Fruit fly (Drosophila melanogaster): Measurements from ENCODE around the gene CG15482.

CG15482 gene

dm6 chr2L:13227242-13227641 lies 15.6 kb upstream of the CG15482 start, which contains the start of gene CG16813:
Gene CG16813 (plus strand): TSS chr2L:13227529.
- no peak for TF ChIP-seq Mnt (GFP tag; optimal IDR thresholded peaks at IDR 0.05)
- TF ChIP-seq Clk (GFP tag; optimal IDR thresholded peaks at IDR 0.05), result no peak
- TF ChIP-seq CG5204 (GFP tag; optimal IDR thresholded peaks at IDR 0.05), result no peak
- TF ChIP-seq CG7101 (tag; optimal IDR thresholded peaks at IDR 0.05), result no peak

dm6 chr2L:13225225-13225840 lies 13.7 kb upstream of the CG15482 start, which contains the start of gene CG15480:
Gene CG15480 (minus strand): TSS chr2L:13225275.
- no peak for TF ChIP-seq CG33017 (tag; optimal IDR thresholded peaks at IDR 0.05)
- TF ChIP-seq Crg-1 (GFP tag; optimal IDR thresholded peaks at IDR 0.05), result no peak
- TF ChIP-seq cnc (optimal IDR thresholded peaks at IDR 0.05), result no peak
- no peak for TF ChIP-seq CG12768 (GFP tag; optimal IDR thresholded peaks at IDR 0.05)
- TF ChIP-seq CG14711 (tag; optimal IDR thresholded peaks at IDR 0.05), result no peak
- TF ChIP-seq ovo (GFP tag; optimal IDR thresholded peaks at IDR 0.05), result no peak
- no peak for TF ChIP-seq CG1620 (GFP tag; optimal IDR thresholded peaks at IDR 0.05)
- no peak for TF ChIP-seq toe (GFP tag; optimal IDR thresholded peaks at IDR 0.05)
- TF ChIP-seq CG7045 (GFP tag; optimal IDR thresholded peaks at IDR 0.05), result no peak
- no peak for TF ChIP-seq cic (GFP tag; optimal IDR thresholded peaks at IDR 0.05)
- TF ChIP-seq tj (GFP tag; optimal IDR thresholded peaks at IDR 0.05), result no peak
- TF ChIP-seq kay (GFP tag; ENCODE audit: borderline replicate concordance), result no peak
- TF ChIP-seq Clk (GFP tag; optimal IDR thresholded peaks at IDR 0.05), result no peak
- TF ChIP-seq CG5204 (GFP tag; optimal IDR thresholded peaks at IDR 0.05), result no peak
- no peak for TF ChIP-seq pad (GFP tag; optimal IDR thresholded peaks at IDR 0.05)
- no peak for TF ChIP-seq Mnt (GFP tag; optimal IDR thresholded peaks at IDR 0.05)
- no peak for TF ChIP-seq CG11617 (GFP tag; optimal IDR thresholded peaks at IDR 0.05)
- no peak for TF ChIP-seq bab1 (GFP tag; optimal IDR thresholded peaks at IDR 0.05)

- TF ChIP-seq toe (GFP tag; optimal IDR thresholded peaks at IDR 0.05) (no peak), CG14711 (tag; optimal IDR thresholded peaks at IDR 0.05) (peak; percentile 95), cic (GFP tag; optimal IDR thresholded peaks at IDR 0.05) (no peak), kay (GFP tag; ENCODE audit: borderline replicate concordance) (peak; percentile 93), CG1620 (GFP tag; optimal IDR thresholded peaks at IDR 0.05) (peak; percentile 77), tj (GFP tag; optimal IDR thresholded peaks at IDR 0.05) (peak; percentile 29), Clk (GFP tag; optimal IDR thresholded peaks at IDR 0.05) (peak; percentile 19), cnc (optimal IDR thresholded peaks at IDR 0.05) (no peak), Hr96 (GFP tag; optimal IDR thresholded peaks at IDR 0.05) (peak; percentile 44), CG12768 (GFP tag; optimal IDR thresholded peaks at IDR 0.05) (peak; percentile 40), Crg-1 (GFP tag; optimal IDR thresholded peaks at IDR 0.05) (peak; percentile 59), ovo (GFP tag; optimal IDR thresholded peaks at IDR 0.05) (peak; percentile 30), CG5204 (GFP tag; optimal IDR thresholded peaks at IDR 0.05) (no peak), CG7101 (tag; optimal IDR thresholded peaks at IDR 0.05) (peak; percentile 85), Mnt (GFP tag; optimal IDR thresholded peaks at IDR 0.05) (peak; percentile 90), pad (GFP tag; optimal IDR thresholded peaks at IDR 0.05) (peak; percentile 63), CG33017 (tag; optimal IDR thresholded peaks at IDR 0.05) (peak; percentile 81), CG11617 (GFP tag; optimal IDR thresholded peaks at IDR 0.05) (peak; percentile 52), bab1 (GFP tag; optimal IDR thresholded peaks at IDR 0.05) (peak; percentile 74), CG7045 (GFP tag; optimal IDR thresholded peaks at IDR 0.05) (peak; percentile 59)
These were observed 10.6 kb upstream of the CG15482 start, which contains the start of the genes Ski6 and CG16812 for dm6 chr2L:13222225-13222648. Gene Ski6 (minus strand): TSS chr2L:13222429. Gene CG16812 (plus strand): TSS chr2L:13222587.

DNA sequence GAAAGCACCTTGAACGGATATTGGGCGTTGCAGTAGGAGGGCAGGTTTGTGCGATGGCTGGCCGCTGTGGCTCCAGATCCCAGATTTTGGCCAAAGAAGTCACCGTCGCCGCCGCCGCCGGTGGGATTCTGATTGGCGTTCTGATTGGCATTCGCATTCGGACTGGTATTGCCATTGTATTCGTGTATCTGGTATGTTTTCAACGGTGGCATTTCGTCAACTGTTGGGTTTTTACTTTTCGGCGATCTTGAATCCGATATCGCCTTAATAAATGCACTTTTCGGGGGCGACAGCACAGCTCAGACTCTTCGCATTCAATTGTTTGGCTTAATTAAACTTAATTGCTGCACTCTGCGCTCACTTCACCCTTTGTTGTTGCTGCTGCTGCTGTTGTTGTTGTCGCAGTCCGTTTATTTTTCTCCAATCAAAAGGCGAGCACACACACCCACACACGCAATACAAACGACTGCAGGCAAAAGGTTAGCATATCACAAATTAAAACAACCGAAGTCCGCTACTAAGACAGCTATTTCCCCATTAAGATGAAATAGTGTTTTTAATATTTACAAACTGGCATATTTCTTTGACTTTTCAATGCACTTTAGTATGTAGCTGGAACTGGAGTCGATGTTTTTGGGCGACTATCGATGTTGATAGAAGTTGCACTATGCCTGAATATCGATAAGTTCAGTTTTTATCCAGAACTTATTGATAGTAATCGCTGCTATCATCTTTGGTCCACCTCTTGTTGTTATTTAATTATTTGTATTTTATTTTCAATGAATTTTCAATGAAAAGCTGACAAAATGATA lies 7.9 kb upstream of the CG15482 start, which contains the start of the genes CG9426 and mRF1:
Gene CG9426, minus strand, starts transcription at position 643 of the 812 bp plus-strand sequence.
Gene mRF1, plus strand, starts transcription at position 699 of the 812 bp plus-strand sequence.
- peak; percentile 24 for TF ChIP-seq pad (GFP tag; optimal IDR thresholded peaks at IDR 0.05)
- peak; percentile 30 for TF ChIP-seq CG7101 (tag; optimal IDR thresholded peaks at IDR 0.05)
- peak; percentile 48 for TF ChIP-seq bab1 (GFP tag; optimal IDR thresholded peaks at IDR 0.05)
- no peak for TF ChIP-seq Hr96 (GFP tag; optimal IDR thresholded peaks at IDR 0.05)
- TF ChIP-seq CG1620 (GFP tag; optimal IDR thresholded peaks at IDR 0.05), result peak; percentile 13
- TF ChIP-seq CG5204 (GFP tag; optimal IDR thresholded peaks at IDR 0.05), result no peak
- TF ChIP-seq Clk (GFP tag; optimal IDR thresholded peaks at IDR 0.05), result no peak
- TF ChIP-seq CG11617 (GFP tag; optimal IDR thresholded peaks at IDR 0.05), result peak; percentile 1
- no peak for TF ChIP-seq kay (GFP tag; ENCODE audit: borderline replicate concordance)
- TF ChIP-seq CG33017 (tag; optimal IDR thresholded peaks at IDR 0.05), result peak; percentile 28
- TF ChIP-seq CG12768 (GFP tag; optimal IDR thresholded peaks at IDR 0.05), result peak; percentile 18
- TF ChIP-seq Mnt (GFP tag; optimal IDR thresholded peaks at IDR 0.05), result peak; percentile 54
- peak; percentile 56 for TF ChIP-seq CG14711 (tag; optimal IDR thresholded peaks at IDR 0.05)

dm6 chr2L:13215640-13216129 lies 4.1 kb upstream of the CG15482 start:
- TF ChIP-seq Mnt (GFP tag; optimal IDR thresholded peaks at IDR 0.05) (peak; percentile 40), pad (GFP tag; optimal IDR thresholded peaks at IDR 0.05) (peak; percentile 44), CG1620 (GFP tag; optimal IDR thresholded peaks at IDR 0.05) (peak; percentile 61), cic (GFP tag; optimal IDR thresholded peaks at IDR 0.05) (peak; percentile 44), tj (GFP tag; optimal IDR thresholded peaks at IDR 0.05) (peak; percentile 71), CG7101 (tag; optimal IDR thresholded peaks at IDR 0.05) (peak; percentile 49), CG12768 (GFP tag; optimal IDR thresholded peaks at IDR 0.05) (peak; percentile 55), kay (GFP tag; ENCODE audit: borderline replicate concordance) (peak; percentile 98), bab1 (GFP tag; optimal IDR thresholded peaks at IDR 0.05) (peak; percentile 41), Crg-1 (GFP tag; optimal IDR thresholded peaks at IDR 0.05) (peak; percentile 30)

Measured in whole organism, adult.